Worm (Caenorhabditis elegans): Measurements from ENCODE around the gene C08B6.8.

C08B6.8 gene

DNA sequence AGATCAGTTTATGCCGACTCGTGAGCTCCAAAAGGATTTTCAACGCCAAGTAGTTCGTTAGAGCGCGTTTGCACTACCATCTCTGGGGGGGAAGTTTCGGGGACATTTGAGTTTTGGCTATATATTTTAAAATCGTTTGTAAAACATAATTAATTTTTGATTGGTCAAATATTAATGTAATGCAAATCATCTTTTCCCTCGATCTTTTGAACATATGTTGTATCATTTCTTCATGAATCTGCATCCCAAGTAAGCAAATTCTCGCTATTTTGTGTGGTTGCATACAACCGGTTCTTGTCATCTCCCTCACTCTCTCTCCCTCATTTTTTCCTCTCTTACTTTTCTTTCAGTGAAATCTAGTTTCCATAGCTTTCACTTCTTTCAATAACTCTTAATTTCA is 43.7 kb downstream of the C08B6.8 start (continued):
- no peak for TF ChIP-seq unc-62 (GFP tag; optimal IDR thresholded peaks at IDR 0.05 in 1 of 2)
- no peak for TF ChIP-seq unc-62 (tag; optimal IDR thresholded peaks at IDR 0.05)
- TF ChIP-seq T26A8.4 (GFP tag; IDR thresholded peaks at IDR 0.05): no peak
- TF ChIP-seq zag-1 (tag; optimal IDR thresholded peaks at IDR 0.05): peak; percentile 32
- TF ChIP-seq spr-3 (GFP tag; optimal IDR thresholded peaks at IDR 0.05): no peak
- no peak for TF ChIP-seq cey-2 (tag; optimal IDR thresholded peaks at IDR 0.05; ENCODE audit: borderline replicate concordance, insufficient read depth)
- no peak for TF ChIP-seq set-16 (GFP tag; IDR thresholded peaks at IDR 0.05)
- TF ChIP-seq vab-7 (GFP tag; IDR thresholded peaks at IDR 0.05): no peak
- TF ChIP-seq dve-1 (tag; optimal IDR thresholded peaks at IDR 0.05; ENCODE audit: insufficient read depth): peak; percentile 60
- no peak for TF ChIP-seq dmd-8 (GFP tag; IDR thresholded peaks at IDR 0.05)
- TF ChIP-seq mes-2 (tag; optimal IDR thresholded peaks at IDR 0.05; ENCODE audit: poor library complexity, severe bottlenecking): peak; percentile 38
- TF ChIP-seq attf-4 (tag; optimal IDR thresholded peaks at IDR 0.05): no peak
- no peak for TF ChIP-seq lin-1 (GFP tag; IDR thresholded peaks at IDR 0.05)
- no peak for TF ChIP-seq pqm-1 (tag; optimal IDR thresholded peaks at IDR 0.05)
- peak; percentile 24 for TF ChIP-seq mxl-3 (GFP tag; optimal IDR thresholded peaks at IDR 0.05)
- no peak for TF ChIP-seq F44E2.7 (GFP tag; IDR thresholded peaks at IDR 0.05)
- TF ChIP-seq egl-43 (GFP tag; IDR thresholded peaks at IDR 0.05): 0 out of 2 replicates have a peak, but pooled peaks have one; percentile 25
- peak; percentile 33 for TF ChIP-seq nhr-11 (tag; optimal IDR thresholded peaks at IDR 0.05)
- TF ChIP-seq nhr-41 (GFP tag; IDR thresholded peaks at IDR 0.05): no peak
- no peak for TF ChIP-seq zip-2 (tag; optimal IDR thresholded peaks at IDR 0.05)
- TF ChIP-seq F26F4.8 (GFP tag; conservative IDR thresholded peaks at IDR 0.05): no peak
- TF ChIP-seq ceh-32 (tag; optimal IDR thresholded peaks at IDR 0.05; ENCODE audit: poor library complexity): no peak
- no peak for TF ChIP-seq ceh-28 (tag; optimal IDR thresholded peaks at IDR 0.05)

ce11 chrV:10179235-10179634 is 44.8 kb downstream of the C08B6.8 start, which contains the start of gene cul-5:
Gene cul-5 (plus strand): TSS chrV:10179535.
- TF ChIP-seq zag-1 (tag; optimal IDR thresholded peaks at IDR 0.05) (no peak), lin-13 (GFP tag; optimal IDR thresholded peaks at IDR 0.05) (no peak), lsy-2 (tag; optimal IDR thresholded peaks at IDR 0.05) (no peak), nhr-28 (tag; optimal IDR thresholded peaks at IDR 0.05) (peak; percentile 27), ZK546.5 (tag; optimal IDR thresholded peaks at IDR 0.05) (no peak), lin-39 (tag; optimal IDR thresholded peaks at IDR 0.05) (no peak), dpl-1 (GFP tag; optimal IDR thresholded peaks at IDR 0.05) (no peak), mes-2 (tag; optimal IDR thresholded peaks at IDR 0.05; ENCODE audit: poor library complexity, severe bottlenecking) (no peak), daf-16 (GFP tag; optimal IDR thresholded peaks at IDR 0.05) (no peak), daf-16 (tag; optimal IDR thresholded peaks at IDR 0.05) (peak; percentile 49), ceh-62 (tag; optimal IDR thresholded peaks at IDR 0.05) (no peak), ceh-32 (tag; optimal IDR thresholded peaks at IDR 0.05; ENCODE audit: poor library complexity) (no peak), F10B5.3 (tag; optimal IDR thresholded peaks at IDR 0.05) (no peak), tra-1 (GFP tag; IDR thresholded peaks at IDR 0.05) (no peak), dve-1 (tag; optimal IDR thresholded peaks at IDR 0.05; ENCODE audit: insufficient read depth) (peak; percentile 4), saeg-2 (GFP tag; IDR thresholded peaks at IDR 0.05) (no peak), hif-1 (tag; optimal IDR thresholded peaks at IDR 0.05) (peak in 1 of 2 experiments; percentile 74), lin-29 (GFP tag; IDR thresholded peaks at IDR 0.05) (no peak)

DNA sequence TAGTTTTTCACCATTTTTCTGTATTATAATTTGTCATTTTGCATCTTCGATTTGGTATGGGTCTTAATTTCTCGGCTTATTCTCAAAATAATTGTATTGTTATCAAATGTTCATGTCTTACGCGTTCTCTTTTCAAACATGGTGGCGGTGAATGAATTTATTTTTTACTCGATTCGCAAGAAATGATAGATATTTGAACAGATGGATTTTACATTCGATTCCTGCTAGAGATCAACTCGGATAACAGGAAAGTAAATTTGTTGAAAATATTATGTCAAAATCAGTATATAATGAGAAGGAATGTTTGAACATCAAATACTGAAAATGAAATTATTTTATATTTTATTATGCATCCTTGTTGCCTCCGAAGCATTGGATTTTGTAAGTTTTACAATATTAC is 48.5 kb downstream of the C08B6.8 start, which contains the start of gene ZK856.4:
ZK856.4 (plus strand) TSS at position 301 of the 400 bp plus-strand sequence.
- TF ChIP-seq unc-39 (tag; optimal IDR thresholded peaks at IDR 0.05): no peak

Measured in whole organism, L4 larva.